Worm (Caenorhabditis elegans) whole organism, young adult: ENCODE results near the gene srx-8.

Experiments used
- B0019.2 ChIP-seq: fragments of 200-800 bp; sonication (Bioruptor generic); conservative IDR thresholded peaks from 2 replicates; pipeline ENCODE4 v1.3.6; 2022; ENCODE audit warnings: missing genetic modification reagents, missing genetic modification characterization, missing compliant biosample characterization
- B0035.1 ChIP-seq: sonication (generic microtip); optimal IDR thresholded peaks from 2 replicates; lab custom pipeline; 2016; ENCODE audit warnings: missing genetic modification characterization, mild to moderate bottlenecking, missing compliant biosample characterization, missing genotype, missing genetic modification reagents
- athp-1 ChIP-seq: sonication (generic microtip); optimal IDR thresholded peaks from 2 replicates; lab custom pipeline; 2017; ENCODE audit warnings: mild to moderate bottlenecking, missing genetic modification characterization, missing compliant biosample characterization
- tbx-9 ChIP-seq: sonication (generic microtip); optimal IDR thresholded peaks from 2 replicates; lab custom pipeline; 2016; ENCODE audit warnings: borderline replicate concordance, missing genetic modification characterization, inconsistent platforms, missing compliant biosample characterization

ce11 chrV:596923-597322, 41.0 kb upstream of the srx-8 start:
- no peak for TF ChIP-seq tbx-9 (tag; lab: Kevin White, UChicago)
- no peak for TF ChIP-seq B0019.2
- TF ChIP-seq athp-1 (tag; lab: Kevin White, UChicago), result no peak
- no peak for TF ChIP-seq B0035.1 (tag; lab: Kevin White, UChicago)
